Fruit fly (Drosophila melanogaster) whole organism, pupa: ENCODE results near the gene eIF4A.
A peak's percentile ranks its signal among the peaks of the same experiment; 100 is the strongest.

Experiments
- CG10348 ChIP-seq: fragments of 200-800 bp; sonication (Bioruptor generic); IDR thresholded peaks from 2 replicates; pipeline ENCODE4 v1.3.6; 2022; ENCODE audit warnings: missing biosample characterization, missing genetic modification characterization
- CG13204 ChIP-seq: fragments of 200-800 bp; sonication (Bioruptor generic); optimal IDR thresholded peaks from 2 replicates; lab custom pipeline; 2018; ENCODE audit warnings: missing biosample characterization, mild to moderate bottlenecking, missing genetic modification characterization, moderate library complexity
- CG14655 ChIP-seq: fragments of 200-800 bp; sonication (Bioruptor generic); optimal IDR thresholded peaks from 3 replicates; lab custom pipeline; 2017; ENCODE audit warnings: mild to moderate bottlenecking, missing biosample characterization, missing genetic modification reagents, missing genetic modification characterization
- CG15710 ChIP-seq: fragments of 200-800 bp; sonication (Bioruptor generic); optimal IDR thresholded peaks from 2 replicates; lab custom pipeline; 2018; ENCODE audit warnings: missing biosample characterization, mild to moderate bottlenecking, missing genetic modification characterization, moderate library complexity
- CG17806 ChIP-seq: fragments of 200-800 bp; sonication (Bioruptor generic); optimal IDR thresholded peaks from 2 replicates; lab custom pipeline; 2018; ENCODE audit warnings: missing biosample characterization, mild to moderate bottlenecking, missing genetic modification characterization, moderate library complexity
- CG32121 ChIP-seq: fragments of 200-800 bp; sonication (Bioruptor generic); IDR thresholded peaks from 2 replicates; pipeline ENCODE4 v1.3.6; 2022; ENCODE audit warnings: missing biosample characterization, missing genetic modification characterization
- CG34367 ChIP-seq: fragments of 200-800 bp; sonication (Bioruptor generic); optimal IDR thresholded peaks from 2 replicates; lab custom pipeline; 2018; ENCODE audit warnings: missing biosample characterization, mild to moderate bottlenecking, missing genetic modification characterization
- CG4496 ChIP-seq: fragments of 200-800 bp; sonication (Bioruptor generic); IDR thresholded peaks from 3 replicates; pipeline ENCODE4 v1.3.6; 2022; ENCODE audit warnings: missing biosample characterization, missing genetic modification characterization
- CG8159 ChIP-seq: fragments of 200-800 bp; sonication (Bioruptor generic); optimal IDR thresholded peaks from 3 replicates; lab custom pipeline; 2018; ENCODE audit warnings: missing biosample characterization, mild to moderate bottlenecking, missing genetic modification characterization, moderate library complexity
- CG8301 ChIP-seq: fragments of 200-800 bp; sonication (Bioruptor generic); optimal IDR thresholded peaks from 2 replicates; lab custom pipeline; 2018; ENCODE audit warnings: missing biosample characterization, mild to moderate bottlenecking, missing genetic modification characterization
- CG9948 ChIP-seq: fragments of 200-800 bp; sonication (Bioruptor generic); optimal IDR thresholded peaks from 2 replicates; lab custom pipeline; 2018; ENCODE audit warnings: missing biosample characterization, mild to moderate bottlenecking, missing genetic modification characterization, moderate library complexity
- D1 ChIP-seq: fragments of 200-800 bp; sonication (Bioruptor generic); optimal IDR thresholded peaks from 2 replicates; lab custom pipeline; 2018; ENCODE audit warnings: missing biosample characterization, mild to moderate bottlenecking, missing genetic modification characterization, moderate library complexity
- EcR ChIP-seq: fragments of 200-800 bp; sonication (Bioruptor generic); optimal IDR thresholded peaks from 3 replicates; lab custom pipeline; 2019; ENCODE audit warnings: missing biosample characterization, missing genetic modification characterization, mild to moderate bottlenecking, moderate library complexity, missing genetic modification reagents
- Ets98B ChIP-seq: fragments of 200-800 bp; sonication (Bioruptor generic); IDR thresholded peaks from 2 replicates; pipeline ENCODE4 v1.3.6; 2022; ENCODE audit warnings: missing biosample characterization, missing genetic modification characterization
- Pif1A ChIP-seq: fragments of 200-800 bp; sonication (Bioruptor generic); optimal IDR thresholded peaks from 3 replicates; lab custom pipeline; 2016; ENCODE audit warnings: missing biosample characterization, missing genetic modification characterization
- Pif1B ChIP-seq: fragments of 200-800 bp; sonication (Bioruptor generic); optimal IDR thresholded peaks from 3 replicates; lab custom pipeline; 2016; ENCODE audit warnings: missing biosample characterization, missing genetic modification characterization
- Snoo ChIP-seq: fragments of 200-800 bp; sonication (Bioruptor generic); optimal IDR thresholded peaks from 3 replicates; lab custom pipeline; 2017; ENCODE audit warnings: missing biosample characterization, mild to moderate bottlenecking, missing genetic modification characterization, inconsistent platforms
- fd96Ca ChIP-seq: fragments of 200-800 bp; sonication (Bioruptor generic); IDR thresholded peaks from 3 replicates; pipeline ENCODE4 v1.3.6; 2022; ENCODE audit warnings: missing biosample characterization, missing genetic modification characterization
- gl ChIP-seq: fragments of 200-800 bp; sonication (Bioruptor generic); optimal IDR thresholded peaks from 2 replicates; lab custom pipeline; 2018; ENCODE audit warnings: missing biosample characterization, mild to moderate bottlenecking, missing genetic modification characterization
- rn ChIP-seq: fragments of 200-800 bp; sonication (Bioruptor generic); IDR thresholded peaks from 2 replicates; pipeline ENCODE4 v1.3.6; 2022; ENCODE audit warnings: missing biosample characterization, missing genetic modification characterization

Gene eIF4A

dm6 chr2L:5972588-5973236 is 8.9 kb upstream of the eIF4A start:
- no peak for TF ChIP-seq Snoo (tag; lab: Kevin White, UChicago)
- no peak for TF ChIP-seq Pif1A (GFP tag; lab: Kevin White, UChicago)
- TF ChIP-seq EcR (GFP tag; lab: Kevin White, UChicago), result peak; percentile 13
- TF ChIP-seq CG32121 (GFP tag; lab: Robert Waterston, UW), result no peak
- TF ChIP-seq gl (tag; lab: Kevin White, UChicago), result no peak

DNA sequence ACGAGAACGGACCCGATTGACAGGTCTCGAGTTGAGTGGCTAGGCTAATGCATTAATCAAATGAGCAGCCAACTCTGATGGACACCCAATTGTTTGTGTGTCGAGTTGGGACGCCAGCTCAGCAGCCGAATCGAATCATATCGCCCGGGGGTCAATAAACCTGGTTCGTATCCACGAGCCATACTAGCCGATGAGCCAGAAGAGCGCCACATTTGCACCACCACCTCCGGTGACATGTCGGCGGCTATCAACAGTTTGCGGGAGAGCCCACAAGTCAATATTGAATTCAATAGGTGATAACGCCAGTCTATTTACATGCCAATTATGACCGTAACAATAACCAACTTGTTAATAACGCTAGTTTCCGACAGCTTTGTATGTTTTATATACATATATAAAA is 7.4 kb upstream of the eIF4A start:
- TF ChIP-seq CG32121 (GFP tag; lab: Robert Waterston, UW) (no peak), CG14655 (peak; percentile 15), CG15710 (tag; lab: Kevin White, UChicago) (no peak), CG8159 (tag; lab: Kevin White, UChicago) (no peak), fd96Ca (GFP tag; lab: Robert Waterston, UW) (no peak), gl (tag; lab: Kevin White, UChicago) (no peak), CG17806 (tag; lab: Kevin White, UChicago) (no peak), rn (GFP tag; lab: Robert Waterston, UW) (no peak), Pif1A (GFP tag; lab: Kevin White, UChicago) (no peak), EcR (GFP tag; lab: Kevin White, UChicago) (peak; percentile 90), CG34367 (tag; lab: Kevin White, UChicago) (no peak), D1 (tag; lab: Kevin White, UChicago) (no peak), Ets98B (GFP tag; lab: Robert Waterston, UW) (0 out of 2 replicates have a peak, but pooled peaks have one; percentile 31), CG13204 (GFP tag; lab: Kevin White, UChicago) (no peak), CG10348 (GFP tag; lab: Robert Waterston, UW) (no peak), Pif1B (no peak), CG8301 (tag; lab: Kevin White, UChicago) (no peak), Snoo (tag; lab: Kevin White, UChicago) (no peak)
- TF ChIP-seq, all 21 proteins: peak for 3

DNA sequence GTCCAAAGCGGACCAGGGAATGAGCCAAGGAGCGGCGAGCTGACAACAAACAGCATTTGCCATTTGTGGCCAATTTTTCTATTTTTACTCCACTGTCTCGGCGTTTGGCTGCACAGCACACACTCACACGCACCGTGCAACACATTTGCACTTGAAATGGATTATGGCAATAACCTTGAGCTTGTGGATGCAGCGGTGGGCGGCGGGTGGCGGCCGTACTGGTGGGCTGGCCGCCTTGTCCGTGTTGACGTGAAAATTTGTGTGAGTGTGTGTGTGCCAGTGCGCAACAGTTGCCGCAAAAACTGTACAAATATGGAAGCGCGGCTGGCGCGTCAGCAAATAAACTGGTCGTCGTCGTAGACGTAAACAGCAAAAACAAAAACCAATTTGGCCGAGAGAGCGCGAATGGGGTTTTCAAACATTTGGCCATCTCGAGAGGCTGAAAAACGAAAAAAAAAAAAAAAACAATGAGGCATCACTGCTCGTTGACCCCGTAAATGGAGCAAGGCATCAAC is 6.5 kb upstream of the eIF4A start:
- no peak for TF ChIP-seq CG10348 (GFP tag; lab: Robert Waterston, UW)
- peak; percentile 16; the same call in 1 of the 2 replicates for TF ChIP-seq Ets98B (GFP tag; lab: Robert Waterston, UW)
- no peak for TF ChIP-seq Pif1A (GFP tag; lab: Kevin White, UChicago)
- TF ChIP-seq gl (tag; lab: Kevin White, UChicago), result no peak
- TF ChIP-seq CG13204 (GFP tag; lab: Kevin White, UChicago), result peak; percentile 43
- peak; percentile 27 for TF ChIP-seq EcR (GFP tag; lab: Kevin White, UChicago)
- 0 out of 3 replicates have a peak, but pooled peaks have one; percentile 16 for TF ChIP-seq fd96Ca (GFP tag; lab: Robert Waterston, UW)

dm6 chr2L:5975601-5976000 is 6.0 kb upstream of the eIF4A start:
- TF ChIP-seq Snoo (tag; lab: Kevin White, UChicago), result no peak
- TF ChIP-seq CG32121 (GFP tag; lab: Robert Waterston, UW), result no peak
- TF ChIP-seq rn (GFP tag; lab: Robert Waterston, UW), result no peak
- TF ChIP-seq, all 21 proteins: peak for 0

DNA sequence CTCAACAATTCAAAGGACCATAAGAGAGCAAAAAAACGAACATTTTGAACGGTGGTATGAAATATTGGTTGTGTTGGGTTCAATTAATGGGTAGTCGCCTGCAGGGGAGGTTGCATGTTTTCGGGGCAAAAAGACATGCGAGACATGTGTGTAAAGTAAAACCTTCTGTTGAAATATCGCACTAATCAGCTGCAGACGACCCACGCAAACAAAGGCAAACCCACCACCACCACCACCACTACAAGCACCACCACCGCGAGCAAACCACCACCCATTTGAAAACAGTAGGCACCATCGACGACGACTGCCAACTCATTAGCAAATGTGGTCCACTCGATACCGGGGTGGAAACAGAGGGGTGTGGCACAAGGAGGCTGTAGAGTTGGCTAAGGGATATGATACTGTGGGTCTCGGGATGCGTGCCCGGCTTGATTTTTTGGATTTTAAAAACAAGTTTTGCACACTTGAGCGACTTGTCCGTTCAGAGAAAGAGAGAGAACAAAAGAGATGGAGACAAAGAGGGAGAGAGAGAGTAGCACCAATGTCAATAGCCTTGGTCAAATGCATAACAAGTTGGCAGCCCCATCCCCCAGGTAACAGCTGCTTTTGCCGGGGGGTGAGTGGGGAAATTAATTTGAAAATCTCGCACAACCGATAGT is 4.4 kb upstream of the eIF4A start:
- no peak for TF ChIP-seq D1 (tag; lab: Kevin White, UChicago)
- TF ChIP-seq CG13204 (GFP tag; lab: Kevin White, UChicago), result peak; percentile 50
- no peak for TF ChIP-seq CG4496 (GFP tag; lab: Robert Waterston, UW)
- TF ChIP-seq CG8159 (tag; lab: Kevin White, UChicago), result peak; percentile 2
- TF ChIP-seq EcR (GFP tag; lab: Kevin White, UChicago), result peak; percentile 97

- no peak for TF ChIP-seq Pif1A (GFP tag; lab: Kevin White, UChicago)
- TF ChIP-seq Ets98B (GFP tag; lab: Robert Waterston, UW), result no peak
- no peak for TF ChIP-seq CG4496 (GFP tag; lab: Robert Waterston, UW)
- TF ChIP-seq CG13204 (GFP tag; lab: Kevin White, UChicago), result no peak
Measured at dm6 chr2L:5977729-5978078, 3.9 kb upstream of the eIF4A start.

- TF ChIP-seq CG32121 (GFP tag; lab: Robert Waterston, UW) (no peak), fd96Ca (GFP tag; lab: Robert Waterston, UW) (no peak), Pif1B (peak; percentile 34), CG17806 (tag; lab: Kevin White, UChicago) (no peak), gl (tag; lab: Kevin White, UChicago) (no peak), Snoo (tag; lab: Kevin White, UChicago) (peak; percentile 7), CG15710 (tag; lab: Kevin White, UChicago) (peak; percentile 5), CG14655 (no peak), EcR (GFP tag; lab: Kevin White, UChicago) (peak; percentile 45), CG9948 (tag; lab: Kevin White, UChicago) (no peak), CG13204 (GFP tag; lab: Kevin White, UChicago) (peak; percentile 68), Pif1A (GFP tag; lab: Kevin White, UChicago) (no peak), CG8159 (tag; lab: Kevin White, UChicago) (no peak), CG8301 (tag; lab: Kevin White, UChicago) (no peak), CG10348 (GFP tag; lab: Robert Waterston, UW) (no peak)
Measured at dm6 chr2L:5978333-5979054, 3.1 kb upstream of the eIF4A start.
